Worm (Caenorhabditis elegans) whole organism, L2 larva: ENCODE measurements around the gene srlf-36.
A peak's percentile ranks its signal among the peaks of the same experiment; 100 is the strongest.

ENCODE experiments used
- C34F6.9 ChIP-seq: fragments of 150-350 bp; optimal IDR thresholded peaks from 2 replicates; lab custom pipeline; 2014; ENCODE audit warnings: missing biosample characterization, missing genetic modification characterization
- Y55F3AM.14 ChIP-seq: fragments of 200-800 bp; sonication (Bioruptor generic); optimal IDR thresholded peaks from 2 replicates; lab custom pipeline; 2018; ENCODE audit warnings: mild to moderate bottlenecking, missing genetic modification characterization, missing compliant biosample characterization
- alr-1 ChIP-seq: fragments of 150-350 bp; optimal IDR thresholded peaks from 2 replicates; lab custom pipeline; 2014; ENCODE audit warnings: missing biosample characterization, missing genetic modification characterization
- aly-2 ChIP-seq: fragments of 150-350 bp; optimal IDR thresholded peaks from 2 replicates; lab custom pipeline; 2014; ENCODE audit warnings: missing biosample characterization, missing genetic modification characterization
- ama-1 ChIP-seq: fragments of 150-350 bp; optimal IDR thresholded peaks from 2 replicates; lab custom pipeline; 2018; ENCODE audit warnings: inconsistent platforms
- ceh-16 ChIP-seq: fragments of 150-350 bp; optimal IDR thresholded peaks from 2 replicates; lab custom pipeline; 2014; ENCODE audit warnings: missing biosample characterization, missing genetic modification characterization
- ceh-82 ChIP-seq: fragments of 150-350 bp; optimal IDR thresholded peaks from 2 replicates; lab custom pipeline; 2014; ENCODE audit warnings: missing biosample characterization, missing genetic modification characterization
- crh-2 ChIP-seq: sonication (generic microtip); optimal IDR thresholded peaks from 2 replicates; lab custom pipeline; 2017; ENCODE audit warnings: missing biosample characterization, missing genetic modification characterization
- dmd-4 ChIP-seq: sonication (generic microtip); optimal IDR thresholded peaks from 2 replicates; lab custom pipeline; 2017; ENCODE audit warnings: missing biosample characterization, missing genetic modification characterization
- elt-1 ChIP-seq: fragments of 150-350 bp; optimal IDR thresholded peaks from 2 replicates; lab custom pipeline; 2014; ENCODE audit warnings: missing biosample characterization, missing genetic modification characterization
- elt-3 ChIP-seq: sonication (generic microtip); optimal IDR thresholded peaks from 2 replicates; lab custom pipeline; 2017; ENCODE audit warnings: missing biosample characterization, missing genetic modification characterization
- fos-1 ChIP-seq: fragments of 150-350 bp; optimal IDR thresholded peaks from 2 replicates; lab custom pipeline; 2014; ENCODE audit warnings: missing biosample characterization, missing genetic modification characterization
- gmeb-1 ChIP-seq: fragments of 150-350 bp; optimal IDR thresholded peaks from 2 replicates; lab custom pipeline; 2014; ENCODE audit warnings: missing biosample characterization, missing genetic modification characterization
- lin-11 ChIP-seq: fragments of 150-350 bp; sonication (generic microtip); optimal IDR thresholded peaks from 2 replicates; lab custom pipeline; 2014; ENCODE audit warnings: missing biosample characterization, missing genetic modification characterization, inconsistent platforms, mixed read lengths
- lin-39 ChIP-seq: fragments of 150-350 bp; optimal IDR thresholded peaks from 2 replicates; lab custom pipeline; 2014; ENCODE audit warnings: missing biosample characterization, missing genetic modification reagents, missing genetic modification characterization
- lsy-2 ChIP-seq, 2 experiments: fragments of 150-350 bp in 1 of 2; sonication (generic microtip) in 1 of 2; optimal IDR thresholded peaks; 2 replicates each; lab custom pipeline; 2014 to 2017; ENCODE audit warnings: missing biosample characterization in 2 of 2, missing genetic modification characterization in 2 of 2
- mbf-1 ChIP-seq: sonication (generic microtip); optimal IDR thresholded peaks from 2 replicates; lab custom pipeline; 2017; ENCODE audit warnings: missing biosample characterization, missing genetic modification characterization
- nhr-129 ChIP-seq: fragments of 150-350 bp; optimal IDR thresholded peaks from 2 replicates; lab custom pipeline; 2014; ENCODE audit warnings: missing biosample characterization, missing genetic modification characterization
- nhr-21 ChIP-seq: fragments of 150-350 bp; optimal IDR thresholded peaks from 2 replicates; lab custom pipeline; 2014; ENCODE audit warnings: missing biosample characterization, missing genetic modification characterization
- nhr-23 ChIP-seq: fragments of 150-350 bp; optimal IDR thresholded peaks from 2 replicates; lab custom pipeline; 2014; ENCODE audit warnings: missing biosample characterization, missing genetic modification reagents, missing genetic modification characterization
- nhr-237 ChIP-seq: fragments of 150-350 bp; optimal IDR thresholded peaks from 2 replicates; lab custom pipeline; 2014; ENCODE audit warnings: missing biosample characterization, missing genetic modification characterization
- nhr-25 ChIP-seq: fragments of 150-350 bp; sonication (generic microtip); optimal IDR thresholded peaks from 3 replicates; lab custom pipeline; 2014; ENCODE audit warnings: missing biosample characterization, missing genetic modification characterization
- nhr-6 ChIP-seq: fragments of 150-350 bp; optimal IDR thresholded peaks from 2 replicates; lab custom pipeline; 2014; ENCODE audit warnings: missing biosample characterization, missing genetic modification characterization
- nhr-77 ChIP-seq: fragments of 150-350 bp; optimal IDR thresholded peaks from 2 replicates; lab custom pipeline; 2014; ENCODE audit warnings: missing biosample characterization, missing genetic modification characterization
- peb-1 ChIP-seq: fragments of 150-350 bp; optimal IDR thresholded peaks from 2 replicates; lab custom pipeline; 2014; ENCODE audit warnings: missing biosample characterization, missing genetic modification characterization
- sem-4 ChIP-seq: fragments of 150-350 bp; optimal IDR thresholded peaks from 2 replicates; lab custom pipeline; 2014; ENCODE audit warnings: missing biosample characterization, missing genetic modification reagents, missing genetic modification characterization
- skn-1 ChIP-seq: sonication (generic microtip); optimal IDR thresholded peaks from 2 replicates; lab custom pipeline; 2017; ENCODE audit warnings: missing biosample characterization, missing genetic modification characterization
- sma-3 ChIP-seq: sonication (generic microtip); optimal IDR thresholded peaks from 2 replicates; lab custom pipeline; 2016; ENCODE audit warnings: missing genetic modification reagents, missing genetic modification characterization, missing compliant biosample characterization
- sma-9 ChIP-seq, 2 experiments: fragments of 150-350 bp in 1 of 2; sonication (generic microtip) in 1 of 2; optimal IDR thresholded peaks; 2 replicates each; lab custom pipeline; 2014 to 2016; ENCODE audit warnings: missing genetic modification characterization in 2 of 2, mild to moderate bottlenecking in 1 of 2, missing biosample characterization in 1 of 2, missing compliant biosample characterization in 1 of 2, missing genetic modification reagents in 1 of 2, moderate library complexity in 1 of 2
- snpc-4 ChIP-seq: fragments of 150-350 bp; optimal IDR thresholded peaks from 2 replicates; lab custom pipeline; 2014; ENCODE audit warnings: missing biosample characterization, missing genetic modification characterization
- unc-39 ChIP-seq: fragments of 150-350 bp; optimal IDR thresholded peaks from 2 replicates; lab custom pipeline; 2014; ENCODE audit warnings: missing biosample characterization, missing genetic modification characterization
- unc-55 ChIP-seq: fragments of 150-350 bp; sonication (generic microtip); optimal IDR thresholded peaks from 3 replicates; lab custom pipeline; 2014; ENCODE audit warnings: missing biosample characterization, missing genetic modification reagents, missing genetic modification characterization
- zag-1 ChIP-seq: fragments of 150-350 bp; optimal IDR thresholded peaks from 2 replicates; lab custom pipeline; 2014; ENCODE audit warnings: missing biosample characterization, missing genetic modification characterization
- ztf-4 ChIP-seq: fragments of 150-350 bp; optimal IDR thresholded peaks from 2 replicates; lab custom pipeline; 2014; ENCODE audit warnings: missing biosample characterization, missing genetic modification characterization

The srlf-36 gene

ce11 chrV:646888-647287 lies 37.3 kb upstream of the srlf-36 start, which contains the start of gene ugt-42:
TSS of gene ugt-42 (plus strand) at chrV:647188.
- no peak for TF ChIP-seq ceh-16

ce11 chrV:646129-646528 lies 36.6 kb upstream of the srlf-36 start, which contains the start of gene F48G7.12:
TSS of gene F48G7.12 (minus strand) at chrV:646229.
- TF ChIP-seq crh-2 (tag; lab: Kevin White, UChicago) (no peak), nhr-23 (no peak), lin-11 (tag; lab: Kevin White, UChicago) (no peak), lin-39 (tag; lab: Kevin White, UChicago) (no peak), dmd-4 (tag; lab: Kevin White, UChicago) (no peak), elt-1 (tag; lab: Kevin White, UChicago) (no peak), nhr-21 (no peak), nhr-77 (tag; lab: Kevin White, UChicago) (no peak), gmeb-1 (tag; lab: Kevin White, UChicago) (no peak), sem-4 (tag; lab: Kevin White, UChicago) (no peak)
- TF ChIP-seq, all 48 proteins: peak for 0

DNA sequence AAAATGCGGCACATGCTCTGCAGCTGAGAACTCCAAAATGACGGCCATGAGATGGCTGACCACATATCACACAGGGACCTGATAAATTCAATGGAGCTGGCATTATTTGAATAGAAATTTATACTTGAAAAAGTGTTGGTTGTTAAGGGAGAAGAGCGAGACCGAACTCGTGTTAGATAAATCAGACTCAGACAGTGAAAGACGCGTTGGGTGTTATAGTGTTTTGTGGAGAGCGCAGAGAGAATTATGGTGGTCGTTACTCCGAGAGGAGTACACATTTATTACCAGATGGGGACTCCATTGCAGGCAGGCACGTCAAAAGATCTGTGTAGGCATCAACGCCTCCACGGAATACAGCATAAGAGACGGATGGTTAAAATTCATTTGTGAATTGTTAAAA lies 33.2 kb upstream of the srlf-36 start, which contains the start of gene nhr-190:
TSS of gene nhr-190 (minus strand) at position 175 of the 400 bp plus-strand sequence.
- peak; percentile 35 for TF ChIP-seq nhr-129 (tag; lab: Kevin White, UChicago)
- peak; percentile 12 for TF ChIP-seq sma-9 (GFP tag; optimal IDR thresholded peaks at IDR 0.05; lab: Kevin White, UChicago)
- TF ChIP-seq sma-9 (tag; optimal IDR thresholded peaks at IDR 0.05; lab: Kevin White, UChicago) = no peak
- TF ChIP-seq ama-1 (lab: Kevin White, UChicago) = no peak
- no peak for TF ChIP-seq sem-4 (tag; lab: Kevin White, UChicago)
- peak; percentile 32 for TF ChIP-seq C34F6.9 (tag; lab: Kevin White, UChicago)

- TF ChIP-seq lin-39 (tag; lab: Kevin White, UChicago) = no peak
- TF ChIP-seq nhr-21 = no peak
- no peak for TF ChIP-seq alr-1 (tag; lab: Kevin White, UChicago)
- no peak for TF ChIP-seq peb-1
- no peak for TF ChIP-seq mbf-1 (tag; lab: Kevin White, UChicago)
- no peak for TF ChIP-seq aly-2 (tag; lab: Kevin White, UChicago)
- TF ChIP-seq nhr-25 (tag; lab: Kevin White, UChicago) = no peak
- TF ChIP-seq skn-1 = no peak
- no peak for TF ChIP-seq ama-1 (lab: Kevin White, UChicago)
- TF ChIP-seq zag-1 = no peak
- TF ChIP-seq C34F6.9 (tag; lab: Kevin White, UChicago) = no peak
- TF ChIP-seq unc-55 (GFP tag; lab: Kevin White, UChicago) = no peak
- no peak for TF ChIP-seq ceh-82 (tag; lab: Kevin White, UChicago)
- TF ChIP-seq elt-3 = no peak
- no peak for TF ChIP-seq nhr-23
- TF ChIP-seq nhr-6 (tag; lab: Kevin White, UChicago) = no peak
- TF ChIP-seq, all 48 proteins: peak for 0
These were observed 28.8 kb upstream of the srlf-36 start, which contains the start of gene srj-37 for ce11 chrV:638328-638727. TSS of gene srj-37 (plus strand) at chrV:638628.

DNA sequence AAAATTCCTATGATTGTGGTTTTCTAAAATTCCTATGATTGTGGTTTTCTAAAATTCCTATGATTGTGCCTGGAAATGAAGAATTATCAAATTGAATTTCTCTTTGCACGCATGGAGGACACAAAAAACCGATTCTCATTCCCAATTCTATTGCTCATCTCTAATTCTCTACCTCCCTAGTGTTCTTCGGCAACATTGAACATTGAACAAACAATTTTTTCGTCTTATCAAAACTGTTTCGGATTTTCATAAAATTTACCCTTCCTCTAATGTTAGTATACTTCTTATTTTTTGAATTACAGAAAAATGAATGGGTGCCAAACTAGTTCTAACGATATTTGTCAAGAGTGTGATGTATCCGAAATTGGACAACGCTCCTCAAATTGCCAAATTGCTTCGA lies 26.7 kb upstream of the srlf-36 start, which contains the start of gene pals-31:
TSS of gene pals-31 (plus strand) at position 301 of the 400 bp plus-strand sequence.
- no peak for TF ChIP-seq sma-9 (GFP tag; optimal IDR thresholded peaks at IDR 0.05; lab: Kevin White, UChicago)
- TF ChIP-seq sma-9 (tag; optimal IDR thresholded peaks at IDR 0.05; lab: Kevin White, UChicago) = no peak
- no peak for TF ChIP-seq Y55F3AM.14 (GFP tag; lab: Kevin White, UChicago)
- no peak for TF ChIP-seq sma-3 (GFP tag; lab: Kevin White, UChicago)
- no peak for TF ChIP-seq unc-39
- TF ChIP-seq lsy-2 (tag; optimal IDR thresholded peaks at IDR 0.05; lab: Kevin White, UChicago) = no peak
- TF ChIP-seq alr-1 (tag; lab: Kevin White, UChicago) = no peak
- no peak for TF ChIP-seq ceh-16
- TF ChIP-seq, all 48 proteins: peak for 0

DNA sequence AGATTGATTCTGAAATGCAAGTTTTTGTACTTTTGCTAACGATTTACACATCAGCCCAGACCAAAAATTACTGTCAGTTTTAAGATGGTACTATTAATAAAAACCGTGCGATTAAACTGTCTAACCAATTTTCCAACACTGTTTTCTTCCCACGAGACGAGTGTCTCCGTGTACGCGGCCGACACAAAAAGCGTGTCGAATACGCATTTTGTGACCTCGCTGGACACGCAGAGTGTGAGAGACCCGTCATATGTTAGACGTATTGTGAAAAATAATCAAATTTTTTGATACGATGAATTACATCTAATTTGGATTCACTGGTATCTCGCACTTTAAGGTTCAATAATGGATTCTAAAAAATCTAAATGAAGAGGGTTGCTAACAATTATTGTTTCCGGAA lies 26.1 kb upstream of the srlf-36 start:
- TF ChIP-seq snpc-4 (tag; lab: Kevin White, UChicago) (peak; percentile 74), ceh-16 (no peak), nhr-129 (tag; lab: Kevin White, UChicago) (peak; percentile 21), nhr-25 (tag; lab: Kevin White, UChicago) (peak; percentile 25), crh-2 (tag; lab: Kevin White, UChicago) (peak; percentile 47), ztf-4 (no peak), C34F6.9 (tag; lab: Kevin White, UChicago) (peak; percentile 4), ama-1 (lab: Kevin White, UChicago) (no peak), dmd-4 (tag; lab: Kevin White, UChicago) (no peak), nhr-77 (tag; lab: Kevin White, UChicago) (no peak), gmeb-1 (tag; lab: Kevin White, UChicago) (peak; percentile 31), sma-9 (GFP tag; optimal IDR thresholded peaks at IDR 0.05; lab: Kevin White, UChicago) (peak; percentile 9), sma-9 (tag; optimal IDR thresholded peaks at IDR 0.05; lab: Kevin White, UChicago) (no peak), skn-1 (no peak), nhr-237 (tag; lab: Kevin White, UChicago) (no peak), fos-1 (peak; percentile 44), nhr-23 (no peak)
